Worm (Caenorhabditis elegans): ENCODE results near the gene T02H6.6.

The T02H6.6 gene

ce11 chrII:696776-697532, 13.4 kb downstream of the T02H6.6 start:
- TF ChIP-seq ztf-29 (GFP tag; IDR thresholded peaks at IDR 0.05) (peak; percentile 23; the same call in 1 of the 2 replicates), T22C8.4 (GFP tag; IDR thresholded peaks at IDR 0.05) (peak; percentile 75), klf-2 (GFP tag; conservative IDR thresholded peaks at IDR 0.05) (peak; percentile 66), flt-1 (GFP tag; IDR thresholded peaks at IDR 0.05) (peak; percentile 69), ref-1 (GFP tag; conservative IDR thresholded peaks at IDR 0.05) (peak; percentile 59), tab-1 (GFP tag; IDR thresholded peaks at IDR 0.05) (peak; percentile 81)

DNA sequence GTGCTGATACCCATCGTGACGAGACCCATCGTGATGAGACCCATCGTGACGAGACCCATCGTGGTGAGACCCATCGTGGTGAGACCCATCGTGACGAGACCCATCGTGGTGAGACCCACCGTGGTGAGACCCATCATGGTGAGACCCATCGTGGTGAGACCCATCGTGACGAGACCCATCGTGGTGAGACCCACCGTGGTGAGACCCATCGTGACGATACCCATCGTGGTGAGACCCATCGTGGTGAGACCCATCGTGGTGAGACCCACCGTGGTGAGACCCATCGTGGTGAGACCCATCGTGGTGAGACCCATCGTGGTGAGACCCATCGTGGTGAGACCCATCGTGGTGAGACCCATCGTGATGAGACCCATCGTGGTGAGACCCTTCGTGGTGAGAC, 14.9 kb downstream of the T02H6.6 start:
- TF ChIP-seq tab-1 (GFP tag; IDR thresholded peaks at IDR 0.05) (0 out of 2 replicates have a peak, but pooled peaks have one; percentile 45), ztf-23 (GFP tag; IDR thresholded peaks at IDR 0.05) (peak; percentile 48; the same call in 1 of the 2 replicates)

ce11 chrII:701025-701370, 17.4 kb downstream of the T02H6.6 start, which contains the start of gene T02H6.11:
T02H6.11 (minus strand) TSS chrII:701125.
- TF ChIP-seq tab-1 (GFP tag; IDR thresholded peaks at IDR 0.05) (no peak), cog-1 (tag; optimal IDR thresholded peaks at IDR 0.05) (no peak), flt-1 (GFP tag; IDR thresholded peaks at IDR 0.05) (no peak), ztf-23 (GFP tag; IDR thresholded peaks at IDR 0.05) (no peak), ref-1 (GFP tag; conservative IDR thresholded peaks at IDR 0.05) (no peak), ztf-29 (GFP tag; IDR thresholded peaks at IDR 0.05) (no peak), med-1 (GFP tag; optimal IDR thresholded peaks at IDR 0.05; ENCODE audit: insufficient read depth) (no peak)

- no peak for TF ChIP-seq med-1 (GFP tag; optimal IDR thresholded peaks at IDR 0.05; ENCODE audit: insufficient read depth)
- no peak for TF ChIP-seq klf-2 (GFP tag; conservative IDR thresholded peaks at IDR 0.05)
- TF ChIP-seq flt-1 (GFP tag; IDR thresholded peaks at IDR 0.05) = no peak
- TF ChIP-seq tab-1 (GFP tag; IDR thresholded peaks at IDR 0.05) = no peak
- TF ChIP-seq ztf-29 (GFP tag; IDR thresholded peaks at IDR 0.05) = no peak
- TF ChIP-seq cog-1 (tag; optimal IDR thresholded peaks at IDR 0.05) = no peak
- no peak for TF ChIP-seq ztf-23 (GFP tag; IDR thresholded peaks at IDR 0.05)
- no peak for TF ChIP-seq ref-1 (GFP tag; conservative IDR thresholded peaks at IDR 0.05)
- no peak for TF ChIP-seq T22C8.4 (GFP tag; IDR thresholded peaks at IDR 0.05)
These were observed 18.0 kb downstream of the T02H6.6 start, which contains the start of gene thoc-1 for ce11 chrII:701371-702139. thoc-1 (plus strand) TSS chrII:702107.

DNA sequence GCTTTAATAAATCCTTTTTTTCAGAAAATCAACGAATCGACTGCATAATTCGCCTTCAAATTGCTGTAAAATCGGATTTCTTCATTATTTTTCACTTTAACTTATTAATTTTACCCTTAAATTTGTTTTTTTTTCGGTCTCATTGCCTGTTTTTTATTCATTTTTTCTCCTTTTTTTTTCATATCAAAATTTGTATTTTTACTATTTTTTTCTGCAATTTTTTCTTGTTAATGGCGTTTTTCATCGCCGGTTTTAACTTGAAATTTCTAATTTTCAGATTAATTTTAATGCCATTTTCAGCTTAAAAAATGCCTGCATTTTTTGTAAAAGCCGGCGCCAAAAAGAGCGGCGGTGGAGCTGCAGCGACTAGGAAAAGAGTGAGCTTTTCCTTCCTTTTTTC, 25.5 kb downstream of the T02H6.6 start, which contains the start of gene T02H6.1:
TSS of gene T02H6.1 (plus strand) at position 301 of the 400 bp plus-strand sequence.
- TF ChIP-seq ztf-23 (GFP tag; IDR thresholded peaks at IDR 0.05) = no peak
- TF ChIP-seq ztf-29 (GFP tag; IDR thresholded peaks at IDR 0.05) = no peak
- TF ChIP-seq ref-1 (GFP tag; conservative IDR thresholded peaks at IDR 0.05) = no peak
- TF ChIP-seq klf-2 (GFP tag; conservative IDR thresholded peaks at IDR 0.05) = no peak
- TF ChIP-seq cog-1 (tag; optimal IDR thresholded peaks at IDR 0.05) = no peak
- TF ChIP-seq med-1 (GFP tag; optimal IDR thresholded peaks at IDR 0.05; ENCODE audit: insufficient read depth) = no peak
- TF ChIP-seq tab-1 (GFP tag; IDR thresholded peaks at IDR 0.05) = no peak
- TF ChIP-seq flt-1 (GFP tag; IDR thresholded peaks at IDR 0.05) = no peak
- TF ChIP-seq T22C8.4 (GFP tag; IDR thresholded peaks at IDR 0.05) = no peak

DNA sequence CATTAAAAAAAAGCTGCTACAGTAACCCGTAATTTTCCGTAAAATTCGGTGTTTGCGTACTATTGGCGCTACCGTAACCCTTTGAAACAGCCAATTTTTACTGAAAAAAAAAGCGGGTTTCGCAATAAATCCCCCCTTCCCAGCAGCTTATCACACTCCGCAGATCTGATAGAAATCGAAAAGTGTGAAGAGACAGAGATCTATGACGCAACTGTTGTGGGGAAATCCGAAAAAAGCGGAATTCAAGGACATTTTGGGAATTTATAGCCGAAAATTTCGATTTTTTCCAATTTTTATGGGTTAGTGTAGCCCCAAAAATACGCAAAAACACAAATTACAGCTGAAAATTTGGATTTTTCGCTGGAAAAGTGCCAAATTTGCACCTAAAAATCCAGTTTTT, 38.4 kb downstream of the T02H6.6 start:
- TF ChIP-seq flt-1 (GFP tag; IDR thresholded peaks at IDR 0.05) (no peak), ztf-29 (GFP tag; IDR thresholded peaks at IDR 0.05) (no peak), tab-1 (GFP tag; IDR thresholded peaks at IDR 0.05) (no peak), med-1 (GFP tag; optimal IDR thresholded peaks at IDR 0.05; ENCODE audit: insufficient read depth) (no peak), T22C8.4 (GFP tag; IDR thresholded peaks at IDR 0.05) (no peak), klf-2 (GFP tag; conservative IDR thresholded peaks at IDR 0.05) (no peak), ztf-23 (GFP tag; IDR thresholded peaks at IDR 0.05) (no peak), ref-1 (GFP tag; conservative IDR thresholded peaks at IDR 0.05) (no peak), cog-1 (tag; optimal IDR thresholded peaks at IDR 0.05) (no peak)

DNA sequence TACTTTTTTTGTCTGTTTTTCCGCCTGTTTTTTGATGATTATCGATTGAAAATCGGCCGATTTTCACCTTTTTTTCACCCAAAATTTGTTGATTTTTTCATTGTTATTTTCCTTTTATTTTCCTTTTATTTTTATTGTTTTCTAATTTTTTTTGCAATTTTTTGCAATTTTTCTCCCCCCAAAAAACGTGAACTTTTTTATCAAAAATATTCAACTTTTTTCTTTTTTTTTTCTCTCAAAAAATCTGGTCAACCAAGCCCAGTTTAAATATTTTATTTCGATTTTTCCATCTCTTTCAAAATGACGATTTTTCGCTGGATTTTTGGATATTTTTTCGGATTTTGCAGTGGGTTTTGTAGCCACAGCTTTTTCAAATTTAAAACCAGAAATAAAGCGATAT, 39.9 kb downstream of the T02H6.6 start, which contains the start of gene rfip-2:
TSS of gene rfip-2 (plus strand) at position 301 of the 400 bp plus-strand sequence.
- TF ChIP-seq med-1 (GFP tag; optimal IDR thresholded peaks at IDR 0.05; ENCODE audit: insufficient read depth) = no peak
- no peak for TF ChIP-seq ztf-29 (GFP tag; IDR thresholded peaks at IDR 0.05)
- TF ChIP-seq cog-1 (tag; optimal IDR thresholded peaks at IDR 0.05) = no peak
- TF ChIP-seq flt-1 (GFP tag; IDR thresholded peaks at IDR 0.05) = no peak
- no peak for TF ChIP-seq ref-1 (GFP tag; conservative IDR thresholded peaks at IDR 0.05)
- TF ChIP-seq tab-1 (GFP tag; IDR thresholded peaks at IDR 0.05) = no peak
- no peak for TF ChIP-seq klf-2 (GFP tag; conservative IDR thresholded peaks at IDR 0.05)
- no peak for TF ChIP-seq T22C8.4 (GFP tag; IDR thresholded peaks at IDR 0.05)
- no peak for TF ChIP-seq ztf-23 (GFP tag; IDR thresholded peaks at IDR 0.05)

ce11 chrII:724004-724403, 40.4 kb downstream of the T02H6.6 start:
- TF ChIP-seq tab-1 (GFP tag; IDR thresholded peaks at IDR 0.05) (no peak), T22C8.4 (GFP tag; IDR thresholded peaks at IDR 0.05) (peak; percentile 93), ztf-23 (GFP tag; IDR thresholded peaks at IDR 0.05) (no peak), ref-1 (GFP tag; conservative IDR thresholded peaks at IDR 0.05) (no peak), cog-1 (tag; optimal IDR thresholded peaks at IDR 0.05) (no peak), klf-2 (GFP tag; conservative IDR thresholded peaks at IDR 0.05) (no peak)

DNA sequence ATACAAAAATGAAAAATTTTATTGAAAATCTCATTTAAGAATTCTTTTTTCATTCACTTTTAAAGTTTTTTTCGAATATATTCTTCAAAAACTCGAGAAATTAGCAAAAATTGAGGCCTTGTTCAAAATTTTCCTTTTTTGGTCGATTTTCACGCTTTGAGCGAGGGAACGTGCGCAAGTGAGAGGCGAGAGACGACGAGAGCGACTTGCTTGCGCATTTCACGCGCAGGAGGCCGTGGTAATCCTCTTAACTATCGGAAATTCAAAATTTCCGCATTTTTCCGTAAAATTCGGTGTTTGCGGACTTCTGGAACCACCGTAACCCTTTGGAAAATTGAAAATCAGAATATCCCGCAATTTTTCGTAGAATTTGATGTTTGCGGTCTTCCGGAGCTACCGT, 46.4 kb downstream of the T02H6.6 start:
- TF ChIP-seq tab-1 (GFP tag; IDR thresholded peaks at IDR 0.05) = 0 out of 2 replicates have a peak, but pooled peaks have one; percentile 9
- TF ChIP-seq med-1 (GFP tag; optimal IDR thresholded peaks at IDR 0.05; ENCODE audit: insufficient read depth) = no peak
